Fruit fly (Drosophila melanogaster): ENCODE measurements around the gene bgm.

dm6 chr2L:14019654-14020053 is 6.8 kb downstream of the bgm start:
- TF ChIP-seq CG8478 (optimal IDR thresholded peaks at IDR 0.05) (no peak), pan (optimal IDR thresholded peaks at IDR 0.05) (no peak), usp (GFP tag; optimal IDR thresholded peaks at IDR 0.05) (no peak), EcR (GFP tag; optimal IDR thresholded peaks at IDR 0.05) (no peak), Dll (optimal IDR thresholded peaks at IDR 0.05) (no peak), psq (optimal IDR thresholded peaks at IDR 0.05) (no peak)
